Worm (Caenorhabditis elegans) whole organism, young adult: Measurements from ENCODE around the gene F31E8.4.

Experiments used
- B0261.1 ChIP-seq: sonication (generic microtip); optimal IDR thresholded peaks from 2 replicates; lab custom pipeline; 2016; ENCODE audit warnings: mild to moderate bottlenecking, missing genetic modification characterization, moderate library complexity, missing compliant biosample characterization
- F57A8.1 ChIP-seq: fragments of 200-800 bp; sonication (Bioruptor generic); optimal IDR thresholded peaks from 2 replicates; lab custom pipeline; 2018; ENCODE audit warnings: mild to moderate bottlenecking, missing genetic modification characterization, moderate library complexity, missing compliant biosample characterization
- F57C9.4 ChIP-seq: sonication (generic microtip); optimal IDR thresholded peaks from 2 replicates; lab custom pipeline; 2017; ENCODE audit warnings: mild to moderate bottlenecking, missing genetic modification characterization, missing compliant biosample characterization
- ceh-27 ChIP-seq: fragments of 200-800 bp; sonication (Bioruptor generic); optimal IDR thresholded peaks from 2 replicates; lab custom pipeline; 2018; ENCODE audit warnings: mild to moderate bottlenecking, missing genetic modification characterization, moderate library complexity, missing compliant biosample characterization
- dpff-1 ChIP-seq: sonication (generic microtip); optimal IDR thresholded peaks from 2 replicates; lab custom pipeline; 2017; ENCODE audit warnings: mild to moderate bottlenecking, missing genetic modification characterization, missing compliant biosample characterization
- dpl-1 ChIP-seq: fragments of 150-350 bp; optimal IDR thresholded peaks from 2 replicates; lab custom pipeline; 2014; ENCODE audit warnings: missing biosample characterization, missing genetic modification reagents, missing genetic modification characterization
- efl-1 ChIP-seq: fragments of 150-350 bp; optimal IDR thresholded peaks from 2 replicates; lab custom pipeline; 2014; ENCODE audit warnings: missing biosample characterization, missing genetic modification reagents, missing genetic modification characterization
- gei-17 ChIP-seq: fragments of 200-800 bp; sonication (Bioruptor generic); optimal IDR thresholded peaks from 2 replicates; lab custom pipeline; 2018; ENCODE audit warnings: mild to moderate bottlenecking, missing genetic modification characterization, missing compliant biosample characterization
- him-1 ChIP-seq: sonication (generic microtip); optimal IDR thresholded peaks from 2 replicates; lab custom pipeline; 2016; ENCODE audit warnings: missing genotype, missing genetic modification reagents, missing genetic modification characterization, missing compliant biosample characterization
- lir-1 ChIP-seq: fragments of 200-800 bp; sonication (Bioruptor generic); conservative IDR thresholded peaks from 2 replicates; pipeline ENCODE4 v1.3.6; 2022; ENCODE audit warnings: missing genetic modification reagents, missing genetic modification characterization, missing compliant biosample characterization
- lsy-27 ChIP-seq: sonication (generic microtip); optimal IDR thresholded peaks from 2 replicates; lab custom pipeline; 2017; ENCODE audit warnings: missing genetic modification characterization, mild to moderate bottlenecking, missing compliant biosample characterization, antibody characterized with exemption, missing genotype, borderline replicate concordance; ENCODE audit not compliant: insufficient read depth
- nhr-120 ChIP-seq: fragments of 200-800 bp; sonication (Bioruptor generic); IDR thresholded peaks from 2 replicates; pipeline ENCODE4 v1.3.6; 2022; ENCODE audit warnings: missing genetic modification characterization, missing compliant biosample characterization
- ztf-6 ChIP-seq: fragments of 200-800 bp; sonication (Bioruptor generic); IDR thresholded peaks from 2 replicates; pipeline ENCODE4 v1.3.6; 2022; ENCODE audit warnings: missing genetic modification reagents, missing genetic modification characterization, missing compliant biosample characterization

ce11 chrII:6846723-6847122, 46.8 kb upstream of the F31E8.4 start:
- TF ChIP-seq lir-1 (GFP tag; lab: Robert Waterston, UW) (no peak), gei-17 (no peak), nhr-120 (GFP tag; lab: Robert Waterston, UW) (no peak), B0261.1 (no peak), efl-1 (no peak), dpl-1 (GFP tag; lab: Kevin White, UChicago) (no peak), him-1 (tag; lab: Kevin White, UChicago) (no peak), F57A8.1 (GFP tag; lab: Kevin White, UChicago) (no peak), F57C9.4 (tag; lab: Kevin White, UChicago) (no peak), lsy-27 (tag; lab: Kevin White, UChicago) (no peak), dpff-1 (tag; lab: Kevin White, UChicago) (no peak), ceh-27 (GFP tag; lab: Kevin White, UChicago) (no peak), ztf-6 (GFP tag; lab: Robert Waterston, UW) (no peak)
